Worm (Caenorhabditis elegans): Measurements from ENCODE around the gene glb-2.

- TF ChIP-seq ceh-83 (GFP tag; optimal IDR thresholded peaks at IDR 0.05) (no peak), nhr-76 (tag; optimal IDR thresholded peaks at IDR 0.05) (no peak), nhr-12 (tag; optimal IDR thresholded peaks at IDR 0.05) (no peak), elt-1 (tag; optimal IDR thresholded peaks at IDR 0.05; ENCODE audit: borderline replicate concordance, insufficient read depth) (no peak), snpc-4 (tag; optimal IDR thresholded peaks at IDR 0.05) (no peak), unc-62 (GFP tag; optimal IDR thresholded peaks at IDR 0.05) (no peak), ztf-11 (tag; optimal IDR thresholded peaks at IDR 0.05) (no peak), lin-13 (tag; optimal IDR thresholded peaks at IDR 0.05) (no peak), ceh-43 (GFP tag; optimal IDR thresholded peaks at IDR 0.05) (no peak)
Measured at ce11 chrIV:7291066-7291465, 28.0 kb upstream of the glb-2 start.

Data from whole organism, mixed stage, embryonic.